Fruit fly (Drosophila melanogaster) whole organism: Measurements from ENCODE around the gene CG44325.
A peak's percentile ranks its signal among the peaks of the same experiment; 100 is the strongest.

Experiments used
- CG8478 ChIP-seq: fragments of >200 bp; optimal IDR thresholded peaks from 2 replicates; lab custom pipeline; 2018; ENCODE audit warnings: inconsistent platforms
- Dll ChIP-seq: fragments of >200 bp; optimal IDR thresholded peaks from 2 replicates; lab custom pipeline; 2017
- EcR ChIP-seq, 2 experiments: fragments of >200 bp; optimal IDR thresholded peaks; 2 replicates each; lab custom pipeline; 2017; ENCODE audit warnings: missing biosample characterization in 2 of 2, missing genetic modification characterization in 2 of 2, missing genetic modification reagents in 2 of 2
- pan ChIP-seq: fragments of >200 bp; optimal IDR thresholded peaks from 2 replicates; lab custom pipeline; 2017
- psq ChIP-seq: fragments of >200 bp; optimal IDR thresholded peaks from 2 replicates; lab custom pipeline; 2017
- usp ChIP-seq: fragments of >200 bp; optimal IDR thresholded peaks from 2 replicates; lab custom pipeline; 2017; ENCODE audit warnings: missing biosample characterization, missing genetic modification characterization, mixed read lengths

Gene CG44325

DNA sequence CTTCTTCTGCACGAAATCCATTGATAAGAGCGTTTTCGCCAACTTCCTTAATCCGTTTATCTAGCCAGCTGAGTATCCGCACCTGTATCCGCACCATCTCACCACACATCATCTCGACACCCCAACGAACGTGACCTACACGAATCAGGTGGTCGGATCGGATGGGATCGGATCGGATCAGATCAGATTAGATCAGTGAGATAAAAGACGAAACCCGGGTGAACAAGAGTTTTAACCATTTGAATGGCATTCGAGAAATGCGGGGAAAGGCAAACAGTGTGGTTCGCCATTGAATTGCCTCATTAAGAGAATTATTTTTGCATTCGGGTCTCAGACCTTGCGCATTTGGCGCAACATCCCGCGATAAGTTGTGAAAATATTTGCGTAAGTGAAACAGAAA lies 33.4 kb downstream of the CG44325 start:
- no peak for TF ChIP-seq EcR (GFP tag; optimal IDR thresholded peaks at IDR 0.05; lab: Kevin White, UChicago)
- TF ChIP-seq pan (lab: Kevin White, UChicago) = no peak
- TF ChIP-seq Dll = no peak
- no peak for TF ChIP-seq CG8478 (lab: Kevin White, UChicago)
- no peak for TF ChIP-seq usp
- TF ChIP-seq psq = no peak

DNA sequence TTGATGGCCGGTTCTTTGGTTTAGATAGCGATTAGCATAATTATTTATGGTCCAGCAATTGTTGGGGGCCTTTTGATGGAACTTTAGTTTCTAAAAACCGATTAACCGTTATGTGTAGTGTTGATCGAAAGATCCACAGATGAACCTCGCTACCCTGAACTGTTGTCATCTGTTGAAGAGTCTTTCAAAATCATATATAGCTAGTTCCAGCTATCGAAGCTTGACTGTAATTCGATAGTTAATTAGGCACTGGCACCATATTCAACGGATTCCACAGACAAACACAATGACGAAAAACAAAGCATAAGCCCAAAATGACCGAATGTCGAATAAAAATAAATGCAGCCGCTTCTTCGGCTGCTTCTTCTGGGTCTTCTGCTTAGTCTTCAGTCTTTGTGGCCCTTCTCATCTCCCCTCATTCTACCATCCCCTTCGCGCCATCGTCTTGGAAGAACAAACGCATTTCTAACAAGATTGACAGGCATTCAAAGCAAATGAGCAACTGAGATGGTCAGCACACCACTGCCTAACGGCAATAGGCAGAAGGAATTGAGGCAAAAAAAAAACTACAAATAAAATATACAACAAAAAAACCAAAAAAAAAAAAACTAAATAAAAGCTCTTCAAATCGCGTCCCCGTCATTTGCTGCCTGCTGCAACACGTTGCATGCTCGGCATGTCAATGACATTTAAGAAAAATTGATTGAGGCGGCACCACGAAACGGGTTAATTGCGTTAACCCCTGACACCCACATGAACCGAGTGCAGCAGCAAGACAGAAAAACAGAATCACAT lies 34.4 kb downstream of the CG44325 start:
- TF ChIP-seq Dll = no peak
- no peak for TF ChIP-seq usp
- TF ChIP-seq CG8478 (lab: Kevin White, UChicago) = no peak
- no peak for TF ChIP-seq pan (lab: Kevin White, UChicago)
- no peak for TF ChIP-seq EcR (GFP tag; optimal IDR thresholded peaks at IDR 0.05; lab: Kevin White, UChicago)
- TF ChIP-seq psq = no peak

DNA sequence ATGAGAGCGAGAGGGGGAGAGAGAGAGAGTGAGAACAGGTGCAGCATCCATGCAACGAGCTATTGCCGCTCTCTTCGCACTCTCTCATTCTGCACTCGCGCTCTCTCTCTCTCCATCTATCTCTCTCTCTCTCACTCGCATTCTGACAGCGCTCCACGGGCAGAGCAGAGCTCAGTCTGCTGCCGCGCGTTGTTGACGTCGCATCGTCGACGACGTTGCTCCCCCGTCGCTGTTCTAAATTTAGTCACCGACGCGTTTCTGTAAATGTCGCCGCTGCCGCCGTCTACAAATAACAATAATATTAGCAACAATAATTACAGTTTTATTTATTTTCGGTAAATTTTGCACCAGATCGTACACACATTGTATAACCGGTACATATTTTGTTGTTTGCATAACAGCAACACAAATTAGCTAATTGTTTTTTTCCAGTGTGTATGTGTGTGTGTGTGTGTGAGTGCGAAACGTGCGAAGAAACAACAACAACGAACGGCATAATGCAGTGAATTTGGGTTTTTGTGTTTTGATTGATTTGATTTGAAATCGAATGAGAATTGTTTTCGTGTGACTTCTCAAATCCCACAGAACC lies 35.7 kb downstream of the CG44325 start:
- TF ChIP-seq usp = no peak
- TF ChIP-seq EcR (GFP tag; optimal IDR thresholded peaks at IDR 0.05; lab: Kevin White, UChicago) = no peak
- peak; percentile 84 for TF ChIP-seq CG8478 (lab: Kevin White, UChicago)
- TF ChIP-seq psq = no peak
- peak; percentile 88 for TF ChIP-seq Dll

DNA sequence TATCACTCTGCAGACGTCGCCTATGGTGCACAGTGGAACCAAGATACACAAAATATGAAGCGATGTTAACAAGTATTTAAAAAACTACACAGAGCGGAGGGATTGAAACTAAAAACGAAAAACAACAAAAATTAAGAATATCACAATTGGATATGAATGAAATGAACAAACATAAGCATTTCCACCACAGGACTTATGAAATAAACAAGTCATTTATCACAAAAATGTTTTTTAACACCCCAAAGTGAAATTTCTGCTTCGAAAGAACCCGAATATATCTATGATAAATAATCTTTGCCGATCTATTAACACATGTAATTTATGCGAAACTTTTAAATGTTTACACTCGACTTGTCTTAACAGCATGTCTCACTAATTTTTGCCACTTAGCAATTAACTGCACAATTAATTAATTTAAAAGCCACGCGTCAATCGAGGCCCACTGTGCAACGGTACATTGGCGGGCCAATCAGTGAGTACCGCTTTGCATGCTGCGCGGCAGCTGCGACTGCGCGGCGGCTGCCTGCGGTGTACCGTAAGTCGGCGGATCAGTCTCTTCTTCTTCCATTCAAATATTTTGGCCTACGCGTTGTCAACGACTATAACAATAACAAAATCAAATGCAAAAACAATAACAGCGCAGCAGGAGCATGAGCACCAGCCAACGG lies 36.4 kb downstream of the CG44325 start:
- TF ChIP-seq EcR (GFP tag; optimal IDR thresholded peaks at IDR 0.05; lab: Kevin White, UChicago) (no peak), Dll (no peak), CG8478 (lab: Kevin White, UChicago) (no peak), pan (lab: Kevin White, UChicago) (no peak), psq (no peak), usp (no peak)

DNA sequence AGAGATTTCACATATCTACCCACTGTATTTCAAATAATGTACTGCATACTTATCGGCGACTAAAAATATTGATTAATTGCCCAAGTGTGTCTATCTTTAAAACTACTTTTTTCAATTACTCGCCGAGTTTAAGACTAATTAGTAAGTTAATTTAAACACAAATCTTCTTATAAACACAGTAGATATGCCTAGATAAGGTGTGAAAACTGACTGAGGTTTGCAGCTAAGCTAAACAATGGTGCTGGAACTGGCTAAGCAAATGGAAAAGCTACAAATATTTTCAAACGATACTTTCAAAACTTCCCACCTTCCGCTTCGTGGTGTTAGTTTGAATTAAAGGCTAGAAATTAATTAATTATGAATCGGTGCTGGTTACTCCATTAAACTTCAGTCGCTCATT lies 37.4 kb downstream of the CG44325 start:
- no peak for TF ChIP-seq Dll
- no peak for TF ChIP-seq psq
- no peak for TF ChIP-seq CG8478 (lab: Kevin White, UChicago)
- TF ChIP-seq EcR (GFP tag; optimal IDR thresholded peaks at IDR 0.05; lab: Kevin White, UChicago) = no peak
- TF ChIP-seq pan (lab: Kevin White, UChicago) = no peak
- TF ChIP-seq usp = no peak

DNA sequence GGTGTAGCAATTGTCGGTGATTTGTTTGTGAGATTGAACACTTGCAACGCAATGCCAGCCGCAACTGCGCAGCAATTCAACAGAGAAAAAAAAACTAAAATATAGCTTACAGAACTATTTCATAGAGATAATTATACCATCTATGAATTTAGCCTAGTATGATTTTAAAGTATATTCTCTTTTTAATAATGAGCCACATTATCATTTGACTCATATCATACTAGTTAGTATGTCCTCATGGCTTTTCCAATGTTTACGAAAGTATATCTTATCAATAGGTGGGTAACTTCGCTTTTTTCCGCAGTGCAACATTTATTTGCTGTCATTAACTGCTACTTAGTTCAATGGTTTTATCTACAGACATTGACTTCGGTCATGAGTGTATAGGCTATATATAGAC lies 39.5 kb downstream of the CG44325 start:
- TF ChIP-seq Dll (no peak), CG8478 (lab: Kevin White, UChicago) (no peak), psq (no peak), EcR (GFP tag; optimal IDR thresholded peaks at IDR 0.05; lab: Kevin White, UChicago) (no peak), usp (no peak), pan (lab: Kevin White, UChicago) (no peak)

DNA sequence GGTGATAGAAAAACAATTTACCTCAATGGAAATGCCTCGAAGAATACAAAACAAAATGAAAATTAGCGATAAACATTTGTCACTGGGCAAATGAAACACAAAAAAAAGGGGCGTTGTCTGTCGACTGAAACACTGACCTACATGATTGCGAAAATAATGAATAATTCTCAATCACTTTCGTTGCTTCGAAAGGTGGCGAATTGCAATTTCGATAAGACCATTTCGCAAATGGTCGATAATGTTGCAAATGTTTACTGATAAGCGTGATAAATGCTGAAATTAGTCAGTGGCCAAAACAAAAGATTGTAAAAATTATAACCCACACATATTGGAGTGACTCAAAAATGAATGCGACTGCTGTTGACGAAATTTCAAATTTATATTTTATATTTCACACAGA lies 42.2 kb downstream of the CG44325 start:
- TF ChIP-seq Dll (no peak), CG8478 (lab: Kevin White, UChicago) (no peak), EcR (GFP tag; optimal IDR thresholded peaks at IDR 0.05; lab: Kevin White, UChicago) (no peak), psq (no peak), pan (lab: Kevin White, UChicago) (no peak), usp (no peak)

DNA sequence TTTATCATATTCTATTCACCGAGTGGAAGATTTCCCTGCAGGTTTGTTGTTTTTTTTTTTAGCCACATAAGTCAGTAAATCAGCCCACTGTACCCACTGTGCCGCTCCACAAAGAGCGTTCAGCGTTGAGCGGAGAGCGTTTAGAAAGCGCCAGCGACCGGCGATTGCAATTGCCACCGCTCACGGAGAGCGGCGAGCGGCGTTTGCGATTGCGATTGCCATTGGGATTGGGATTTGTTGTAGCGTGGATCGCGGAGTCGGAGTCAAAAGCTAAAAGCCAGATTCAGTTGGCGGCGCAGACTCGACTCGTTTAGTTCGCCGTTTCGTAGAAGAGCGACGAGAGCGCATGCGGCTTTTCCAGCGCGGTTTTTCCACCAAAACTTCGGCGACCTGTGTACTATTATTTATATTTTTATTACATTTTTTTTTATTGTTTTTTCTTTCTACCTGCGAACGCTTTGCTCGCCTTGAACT lies 48.4 kb downstream of the CG44325 start, which contains the start of gene Nost:
TSS of gene Nost (plus strand) at position 306 of the 474 bp plus-strand sequence.
- TF ChIP-seq EcR (GFP tag; optimal IDR thresholded peaks at IDR 0.05; lab: Kevin White, UChicago) = no peak
- no peak for TF ChIP-seq usp
- no peak for TF ChIP-seq Dll
- TF ChIP-seq pan (lab: Kevin White, UChicago) = no peak
- no peak for TF ChIP-seq CG8478 (lab: Kevin White, UChicago)
- TF ChIP-seq psq = no peak

DNA sequence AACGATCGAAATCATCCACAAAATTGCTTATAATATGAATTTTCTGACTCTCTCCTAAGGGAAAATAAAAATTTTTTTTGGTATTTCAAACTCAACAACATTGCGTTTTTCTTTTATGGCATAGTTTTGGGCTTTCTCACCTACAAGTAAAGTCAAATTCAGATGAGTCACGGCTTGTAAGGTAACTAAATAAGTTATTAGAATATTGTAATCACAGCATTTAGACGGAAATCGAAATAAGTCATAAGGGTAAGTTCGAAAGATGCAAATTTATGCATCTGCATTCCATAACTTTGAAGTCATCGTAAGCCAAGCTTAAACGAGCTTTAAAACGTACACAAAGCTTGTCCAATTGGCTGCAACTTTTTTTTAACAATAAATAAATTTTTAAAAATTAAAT lies 48.9 kb downstream of the CG44325 start:
- TF ChIP-seq EcR (GFP tag; optimal IDR thresholded peaks at IDR 0.05; lab: Kevin White, UChicago) (no peak), psq (no peak), usp (no peak), CG8478 (lab: Kevin White, UChicago) (no peak), Dll (no peak), pan (lab: Kevin White, UChicago) (no peak)
